Worm (Caenorhabditis elegans) whole organism, mixed stage, embryonic: ENCODE measurements around the gene F38A5.6.
A peak's percentile ranks its signal among the peaks of the same experiment; 100 is the strongest.

Experiments
- M03D4.4 ChIP-seq: sonication (generic microtip); optimal IDR thresholded peaks from 2 replicates; lab custom pipeline; 2017; ENCODE audit warnings: mild to moderate bottlenecking, missing genetic modification characterization, missing compliant biosample characterization
- bed-3 ChIP-seq: fragments of 200-800 bp; sonication (Bioruptor generic); optimal IDR thresholded peaks from 3 replicates; lab custom pipeline; 2018; ENCODE audit warnings: mild to moderate bottlenecking, missing genetic modification characterization, moderate library complexity, missing compliant biosample characterization
- blmp-1 ChIP-seq: fragments of 150-350 bp; optimal IDR thresholded peaks from 2 replicates; lab custom pipeline; 2014; ENCODE audit warnings: missing biosample characterization, missing genetic modification characterization
- ceh-39 ChIP-seq: fragments of 150-350 bp; optimal IDR thresholded peaks from 2 replicates; lab custom pipeline; 2014; ENCODE audit warnings: missing biosample characterization, missing genetic modification characterization
- ceh-43 ChIP-seq: fragments of 200-800 bp; sonication (Bioruptor generic); optimal IDR thresholded peaks from 2 replicates; lab custom pipeline; 2018; ENCODE audit warnings: mild to moderate bottlenecking, missing genetic modification characterization, moderate library complexity, missing compliant biosample characterization
- ceh-83 ChIP-seq: fragments of 200-800 bp; sonication (Bioruptor generic); optimal IDR thresholded peaks from 2 replicates; lab custom pipeline; 2018; ENCODE audit warnings: mild to moderate bottlenecking, missing genetic modification characterization, missing compliant biosample characterization
- ces-1 ChIP-seq: fragments of 150-350 bp; optimal IDR thresholded peaks from 2 replicates; lab custom pipeline; 2014; ENCODE audit warnings: missing biosample characterization, missing genetic modification reagents, missing genetic modification characterization
- cnd-1 ChIP-seq: fragments of 200-800 bp; sonication (Bioruptor generic); optimal IDR thresholded peaks from 2 replicates; lab custom pipeline; 2018; ENCODE audit warnings: mild to moderate bottlenecking, missing genetic modification characterization, missing compliant biosample characterization
- drap-1 ChIP-seq: fragments of 200-800 bp; sonication (Bioruptor generic); optimal IDR thresholded peaks from 3 replicates; lab custom pipeline; 2018; ENCODE audit warnings: mild to moderate bottlenecking, missing genetic modification characterization, missing compliant biosample characterization
- elt-1 ChIP-seq: sonication (generic microtip); optimal IDR thresholded peaks from 2 replicates; lab custom pipeline; 2017; ENCODE audit warnings: missing genetic modification characterization, mild to moderate bottlenecking, missing compliant biosample characterization, antibody characterized with exemption, moderate library complexity, borderline replicate concordance; ENCODE audit not compliant: insufficient read depth
- elt-3 ChIP-seq: fragments of 150-350 bp; optimal IDR thresholded peaks from 2 replicates; lab custom pipeline; 2014; ENCODE audit warnings: missing biosample characterization, missing genetic modification characterization
- ham-2 ChIP-seq: fragments of 200-800 bp; sonication (Bioruptor generic); optimal IDR thresholded peaks from 2 replicates; lab custom pipeline; 2018; ENCODE audit warnings: mild to moderate bottlenecking, missing genetic modification characterization, missing compliant biosample characterization
- hlh-1 ChIP-seq: fragments of 150-350 bp; optimal IDR thresholded peaks from 2 replicates; lab custom pipeline; 2014; ENCODE audit warnings: missing biosample characterization, missing genetic modification reagents, missing genetic modification characterization
- lin-13 ChIP-seq: fragments of 150-350 bp; optimal IDR thresholded peaks from 2 replicates; lab custom pipeline; 2014; ENCODE audit warnings: missing biosample characterization, missing genetic modification characterization
- lin-32 ChIP-seq: fragments of 200-800 bp; sonication (Bioruptor generic); optimal IDR thresholded peaks from 2 replicates; lab custom pipeline; 2018; ENCODE audit warnings: mild to moderate bottlenecking, missing genetic modification characterization, missing compliant biosample characterization
- lsy-2 ChIP-seq: fragments of 150-350 bp; optimal IDR thresholded peaks from 2 replicates; lab custom pipeline; 2014; ENCODE audit warnings: missing biosample characterization, missing genetic modification characterization
- mab-5 ChIP-seq: fragments of 150-350 bp; optimal IDR thresholded peaks from 2 replicates; lab custom pipeline; 2014; ENCODE audit warnings: missing biosample characterization, missing genetic modification characterization
- mep-1 ChIP-seq: fragments of 150-350 bp; optimal IDR thresholded peaks from 2 replicates; lab custom pipeline; 2017; ENCODE audit warnings: missing biosample characterization, missing genetic modification reagents, missing genetic modification characterization, inconsistent platforms
- mls-2 ChIP-seq: sonication (generic microtip); optimal IDR thresholded peaks from 2 replicates; lab custom pipeline; 2016; ENCODE audit warnings: mild to moderate bottlenecking, missing genetic modification characterization, moderate library complexity, missing compliant biosample characterization
- nhr-12 ChIP-seq: fragments of 150-350 bp; optimal IDR thresholded peaks from 2 replicates; lab custom pipeline; 2014; ENCODE audit warnings: missing biosample characterization, missing genetic modification characterization
- nhr-2 ChIP-seq: fragments of 150-350 bp; optimal IDR thresholded peaks from 2 replicates; lab custom pipeline; 2014; ENCODE audit warnings: missing biosample characterization, missing genetic modification characterization
- nhr-237 ChIP-seq: fragments of 150-350 bp; optimal IDR thresholded peaks from 2 replicates; lab custom pipeline; 2014; ENCODE audit warnings: missing biosample characterization, missing genetic modification characterization
- nhr-28 ChIP-seq: fragments of 150-350 bp; optimal IDR thresholded peaks from 2 replicates; lab custom pipeline; 2014; ENCODE audit warnings: missing biosample characterization, missing genetic modification characterization
- nhr-76 ChIP-seq: sonication (generic microtip); optimal IDR thresholded peaks from 2 replicates; lab custom pipeline; 2017; ENCODE audit warnings: missing biosample characterization, missing genetic modification characterization
- pha-4 ChIP-seq: fragments of 150-350 bp; optimal IDR thresholded peaks from 2 replicates; lab custom pipeline; 2018; ENCODE audit warnings: missing biosample characterization, missing genetic modification reagents, missing genetic modification characterization
- sem-2 ChIP-seq: fragments of 200-800 bp; sonication (Bioruptor generic); optimal IDR thresholded peaks from 2 replicates; lab custom pipeline; 2018; ENCODE audit warnings: mild to moderate bottlenecking, missing genetic modification characterization, missing compliant biosample characterization
- snpc-4 ChIP-seq: fragments of 150-350 bp; optimal IDR thresholded peaks from 2 replicates; lab custom pipeline; 2014; ENCODE audit warnings: missing biosample characterization, missing genetic modification characterization
- sptf-1 ChIP-seq: sonication (generic microtip); optimal IDR thresholded peaks from 2 replicates; lab custom pipeline; 2017; ENCODE audit warnings: mild to moderate bottlenecking, missing genetic modification characterization, moderate library complexity, missing compliant biosample characterization
- tbx-8 ChIP-seq: fragments of 200-800 bp; sonication (Bioruptor generic); optimal IDR thresholded peaks from 2 replicates; lab custom pipeline; 2018; ENCODE audit warnings: mild to moderate bottlenecking, missing genetic modification characterization, moderate library complexity, missing compliant biosample characterization
- unc-120 ChIP-seq: sonication (generic microtip); optimal IDR thresholded peaks from 2 replicates; lab custom pipeline; 2017; ENCODE audit warnings: missing genetic modification characterization, missing compliant biosample characterization; ENCODE audit not compliant: poor library complexity, severe bottlenecking
- unc-39 ChIP-seq: fragments of 150-350 bp; optimal IDR thresholded peaks from 2 replicates; lab custom pipeline; 2014; ENCODE audit warnings: missing biosample characterization, missing genetic modification characterization
- unc-62 ChIP-seq: fragments of 150-350 bp; optimal IDR thresholded peaks from 2 replicates; lab custom pipeline; 2014; ENCODE audit warnings: missing biosample characterization, missing genetic modification reagents, missing genetic modification characterization
- zip-8 ChIP-seq: fragments of 150-350 bp; optimal IDR thresholded peaks from 2 replicates; lab custom pipeline; 2014; ENCODE audit warnings: missing biosample characterization, missing genetic modification characterization
- ztf-11 ChIP-seq: fragments of 150-350 bp; optimal IDR thresholded peaks from 2 replicates; lab custom pipeline; 2014; ENCODE audit warnings: missing biosample characterization, missing genetic modification characterization

F38A5.6 gene

ce11 chrIV:6555388-6556330 lies 41.5 kb downstream of the F38A5.6 start, which contains the start of gene paqr-1:
paqr-1 (minus strand) TSS chrIV:6555438.
- no peak for TF ChIP-seq nhr-237 (tag; lab: Kevin White, UChicago)
- TF ChIP-seq hlh-1: peak; percentile 41
- TF ChIP-seq ces-1: peak; percentile 56

- TF ChIP-seq ces-1 (no peak), lsy-2 (no peak), nhr-237 (tag; lab: Kevin White, UChicago) (no peak), mab-5 (tag; lab: Kevin White, UChicago) (no peak), hlh-1 (no peak), elt-1 (no peak), ceh-43 (GFP tag; lab: Kevin White, UChicago) (no peak), mls-2 (tag; lab: Kevin White, UChicago) (no peak), M03D4.4 (no peak), snpc-4 (tag; lab: Kevin White, UChicago) (no peak), blmp-1 (tag; lab: Kevin White, UChicago) (no peak)
Measured at ce11 chrIV:6554865-6555264, 42.3 kb downstream of the F38A5.6 start.

- TF ChIP-seq snpc-4 (tag; lab: Kevin White, UChicago) (no peak), drap-1 (no peak), nhr-28 (tag; lab: Kevin White, UChicago) (no peak), unc-62 (GFP tag; lab: Kevin White, UChicago) (no peak), unc-39 (tag; lab: Kevin White, UChicago) (no peak), nhr-237 (tag; lab: Kevin White, UChicago) (no peak), pha-4 (tag; lab: Kevin White, UChicago) (no peak), sem-2 (GFP tag; lab: Kevin White, UChicago) (no peak), ceh-83 (GFP tag; lab: Kevin White, UChicago) (no peak), mls-2 (tag; lab: Kevin White, UChicago) (no peak), ztf-11 (no peak), tbx-8 (no peak), zip-8 (tag; lab: Kevin White, UChicago) (no peak), nhr-2 (tag; lab: Kevin White, UChicago) (no peak), nhr-12 (tag; lab: Kevin White, UChicago) (no peak), ham-2 (GFP tag; lab: Kevin White, UChicago) (no peak), ces-1 (no peak), bed-3 (GFP tag; lab: Kevin White, UChicago) (no peak), mep-1 (tag; lab: Kevin White, UChicago) (no peak)
Measured at ce11 chrIV:6552036-6552435, 45.2 kb downstream of the F38A5.6 start.

- TF ChIP-seq zip-8 (tag; lab: Kevin White, UChicago): peak; percentile 83
Measured at ce11 chrIV:6551359-6552031, 45.7 kb downstream of the F38A5.6 start.

ce11 chrIV:6548609-6549008 lies 48.6 kb downstream of the F38A5.6 start, which contains the start of gene fan-1:
fan-1 (plus strand) TSS chrIV:6548686.
- TF ChIP-seq unc-39 (tag; lab: Kevin White, UChicago) (no peak), elt-3 (tag; lab: Kevin White, UChicago) (no peak), ceh-83 (GFP tag; lab: Kevin White, UChicago) (no peak), lin-13 (no peak), mls-2 (tag; lab: Kevin White, UChicago) (no peak), cnd-1 (no peak), ham-2 (GFP tag; lab: Kevin White, UChicago) (no peak), ceh-43 (GFP tag; lab: Kevin White, UChicago) (no peak), nhr-12 (tag; lab: Kevin White, UChicago) (no peak), mep-1 (tag; lab: Kevin White, UChicago) (peak; percentile 36), sem-2 (GFP tag; lab: Kevin White, UChicago) (no peak), elt-1 (peak; percentile 14), bed-3 (GFP tag; lab: Kevin White, UChicago) (no peak), M03D4.4 (no peak), ztf-11 (no peak), ceh-39 (tag; lab: Kevin White, UChicago) (no peak), nhr-2 (tag; lab: Kevin White, UChicago) (no peak), sptf-1 (tag; lab: Kevin White, UChicago) (no peak), nhr-28 (tag; lab: Kevin White, UChicago) (no peak), drap-1 (no peak), lsy-2 (no peak), pha-4 (tag; lab: Kevin White, UChicago) (peak; percentile 9), hlh-1 (no peak), nhr-76 (no peak), nhr-237 (tag; lab: Kevin White, UChicago) (peak; percentile 28), ces-1 (peak; percentile 50), lin-32 (GFP tag; lab: Kevin White, UChicago) (no peak), snpc-4 (tag; lab: Kevin White, UChicago) (no peak), zip-8 (tag; lab: Kevin White, UChicago) (no peak), tbx-8 (no peak), blmp-1 (tag; lab: Kevin White, UChicago) (no peak), unc-62 (GFP tag; lab: Kevin White, UChicago) (no peak), mab-5 (tag; lab: Kevin White, UChicago) (no peak), unc-120 (tag; lab: Kevin White, UChicago) (no peak)
- TF ChIP-seq, all 35 proteins: peak for 5
